Worm (Caenorhabditis elegans) whole organism, L4 larva: ENCODE results near the gene nhr-127.

Experiments used
- D1046.2 ChIP-seq: fragments of 200-800 bp; sonication (Bioruptor generic); IDR thresholded peaks from 2 replicates; pipeline ENCODE4 v1.3.6; 2022; ENCODE audit warnings: missing genetic modification characterization, missing compliant biosample characterization
- F44E2.7 ChIP-seq: fragments of 200-800 bp; sonication (Bioruptor generic); IDR thresholded peaks from 2 replicates; pipeline ENCODE4 v2.1.2; 2022; ENCODE audit warnings: missing genetic modification characterization, missing compliant biosample characterization
- Y48G9A.11 ChIP-seq: fragments of 200-800 bp; sonication (Bioruptor generic); IDR thresholded peaks from 2 replicates; pipeline ENCODE4 v1.3.6; 2022; ENCODE audit warnings: missing genetic modification reagents, missing genetic modification characterization, missing compliant biosample characterization
- Y75B8A.6 ChIP-seq: fragments of 200-800 bp; sonication (Bioruptor generic); IDR thresholded peaks from 2 replicates; pipeline ENCODE4 v1.3.6; 2022; ENCODE audit warnings: missing genetic modification reagents, missing genetic modification characterization, missing compliant biosample characterization
- ZK337.2 ChIP-seq: fragments of 200-800 bp; sonication (Bioruptor generic); IDR thresholded peaks from 2 replicates; pipeline ENCODE4 v1.3.6; 2022; ENCODE audit warnings: missing genetic modification reagents, missing genetic modification characterization, missing compliant biosample characterization
- aly-2 ChIP-seq: sonication (generic microtip); optimal IDR thresholded peaks from 2 replicates; lab custom pipeline; 2018; ENCODE audit warnings: missing biosample characterization, missing genetic modification characterization
- ama-1 ChIP-seq: fragments of 150-350 bp; optimal IDR thresholded peaks from 2 replicates; lab custom pipeline; 2014; ENCODE audit warnings: inconsistent platforms, mixed read lengths
- arid-1 ChIP-seq: fragments of 200-800 bp; sonication (Bioruptor generic); conservative IDR thresholded peaks from 2 replicates; pipeline ENCODE4 v1.3.6; 2022; ENCODE audit warnings: missing genetic modification reagents, missing genetic modification characterization, missing compliant biosample characterization
- ceh-20 ChIP-seq: fragments of 200-800 bp; sonication (Bioruptor generic); IDR thresholded peaks from 2 replicates; pipeline ENCODE4 v1.3.6; 2022; ENCODE audit warnings: missing genetic modification reagents, missing genetic modification characterization, missing compliant biosample characterization
- ceh-44 ChIP-seq: fragments of 200-800 bp; sonication (Bioruptor generic); IDR thresholded peaks from 2 replicates; pipeline ENCODE4 v1.3.6; 2022; ENCODE audit warnings: missing genetic modification reagents, missing genetic modification characterization, missing compliant biosample characterization
- cey-2 ChIP-seq: sonication (generic microtip); optimal IDR thresholded peaks from 3 replicates; lab custom pipeline; 2017; ENCODE audit warnings: missing genetic modification characterization, mild to moderate bottlenecking, missing compliant biosample characterization, antibody characterized with exemption, borderline replicate concordance; ENCODE audit not compliant: insufficient read depth
- ctbp-1 ChIP-seq: fragments of 200-800 bp; sonication (Bioruptor generic); IDR thresholded peaks from 2 replicates; pipeline ENCODE4 v1.3.6; 2022; ENCODE audit warnings: missing genetic modification reagents, missing genetic modification characterization, missing compliant biosample characterization
- daf-8 ChIP-seq: fragments of 200-800 bp; sonication (Bioruptor generic); IDR thresholded peaks from 2 replicates; pipeline ENCODE4 v1.3.6; 2022; ENCODE audit warnings: missing genetic modification characterization, missing compliant biosample characterization
- dmd-6 ChIP-seq: fragments of 200-800 bp; sonication (Bioruptor generic); IDR thresholded peaks from 2 replicates; pipeline ENCODE4 v1.3.6; 2022; ENCODE audit warnings: missing genetic modification reagents, missing genetic modification characterization, missing compliant biosample characterization
- egl-27 ChIP-seq: sonication (generic microtip); optimal IDR thresholded peaks from 3 replicates; lab custom pipeline; 2017; ENCODE audit warnings: missing biosample characterization, missing genetic modification reagents, missing genetic modification characterization
- fkh-10 ChIP-seq: fragments of 150-350 bp; optimal IDR thresholded peaks from 2 replicates; lab custom pipeline; 2014; ENCODE audit warnings: missing biosample characterization, missing genetic modification reagents, missing genetic modification characterization
- hif-1 ChIP-seq, 2 experiments: sonication (generic microtip); optimal IDR thresholded peaks; 2 replicates each; lab custom pipeline; 2016 to 2017; ENCODE audit warnings: missing compliant biosample characterization in 2 of 2, missing genetic modification characterization in 2 of 2, missing genetic modification reagents in 2 of 2, missing genotype in 2 of 2, mild to moderate bottlenecking in 1 of 2
- hlh-11 ChIP-seq: fragments of 200-800 bp; sonication (Bioruptor generic); optimal IDR thresholded peaks from 2 replicates; lab custom pipeline; 2018; ENCODE audit warnings: mild to moderate bottlenecking, missing genetic modification characterization, missing compliant biosample characterization
- hlh-30 ChIP-seq: sonication (generic microtip); optimal IDR thresholded peaks from 2 replicates; lab custom pipeline; 2017; ENCODE audit warnings: antibody characterized with exemption, mild to moderate bottlenecking, missing genetic modification characterization, missing compliant biosample characterization; ENCODE audit not compliant: insufficient read depth
- lim-7 ChIP-seq: fragments of 200-800 bp; sonication (Bioruptor generic); IDR thresholded peaks from 2 replicates; pipeline ENCODE4 v1.3.6; 2022; ENCODE audit warnings: missing genetic modification characterization, missing compliant biosample characterization
- lin-15B ChIP-seq: fragments of 150-350 bp; sonication (generic microtip); optimal IDR thresholded peaks from 3 replicates; lab custom pipeline; 2014; ENCODE audit warnings: missing biosample characterization, missing genetic modification characterization
- lin-29 ChIP-seq: fragments of 200-800 bp; sonication (Bioruptor generic); IDR thresholded peaks from 2 replicates; pipeline ENCODE4 v1.3.6; 2022; ENCODE audit warnings: missing genetic modification reagents, missing genetic modification characterization, missing compliant biosample characterization
- lir-3 ChIP-seq: sonication (generic microtip); optimal IDR thresholded peaks from 2 replicates; lab custom pipeline; 2016; ENCODE audit warnings: mild to moderate bottlenecking, missing genetic modification characterization, missing compliant biosample characterization
- lsy-2 ChIP-seq, 2 experiments: fragments of 150-350 bp in 1 of 2; sonication (generic microtip) in 1 of 2; optimal IDR thresholded peaks; 2 replicates each; lab custom pipeline; 2014 to 2017; ENCODE audit warnings: missing biosample characterization in 2 of 2, missing genetic modification characterization in 2 of 2
- madf-9 ChIP-seq: fragments of 200-800 bp; sonication (Bioruptor generic); conservative IDR thresholded peaks from 2 replicates; pipeline ENCODE4 v1.3.6; 2022; ENCODE audit warnings: missing genetic modification reagents, missing genetic modification characterization, missing compliant biosample characterization
- mep-1 ChIP-seq: fragments of 150-350 bp; sonication (generic microtip); optimal IDR thresholded peaks from 3 replicates; lab custom pipeline; 2014; ENCODE audit warnings: missing biosample characterization, missing genetic modification characterization
- mes-2 ChIP-seq: sonication (generic microtip); optimal IDR thresholded peaks from 2 replicates; lab custom pipeline; 2016; ENCODE audit warnings: missing genotype, mild to moderate bottlenecking, missing genetic modification characterization, missing compliant biosample characterization; ENCODE audit not compliant: poor library complexity, severe bottlenecking
- mxl-2 ChIP-seq: fragments of 200-800 bp; sonication (Bioruptor generic); conservative IDR thresholded peaks from 2 replicates; pipeline ENCODE4 v1.3.6; 2022; ENCODE audit warnings: missing genetic modification reagents, missing genetic modification characterization, missing compliant biosample characterization
- nhr-10 ChIP-seq: fragments of 150-350 bp; optimal IDR thresholded peaks from 2 replicates; lab custom pipeline; 2014; ENCODE audit warnings: missing biosample characterization, missing genetic modification characterization
- nhr-102 ChIP-seq: sonication (generic microtip); optimal IDR thresholded peaks from 2 replicates; lab custom pipeline; 2016; ENCODE audit warnings: mild to moderate bottlenecking, missing genetic modification characterization, moderate library complexity, missing compliant biosample characterization
- nhr-11 ChIP-seq: fragments of 150-350 bp; optimal IDR thresholded peaks from 2 replicates; lab custom pipeline; 2014; ENCODE audit warnings: missing biosample characterization, missing genetic modification characterization
- nhr-111 ChIP-seq: fragments of 200-800 bp; sonication (Bioruptor generic); optimal IDR thresholded peaks from 2 replicates; lab custom pipeline; 2018; ENCODE audit warnings: mild to moderate bottlenecking, missing genetic modification characterization, missing compliant biosample characterization
- nhr-25 ChIP-seq: sonication (generic microtip); optimal IDR thresholded peaks from 2 replicates; lab custom pipeline; 2017; ENCODE audit warnings: missing genetic modification characterization, mild to moderate bottlenecking, missing compliant biosample characterization, antibody characterized with exemption, moderate library complexity, borderline replicate concordance; ENCODE audit not compliant: insufficient read depth
- nhr-28 ChIP-seq: fragments of 150-350 bp; optimal IDR thresholded peaks from 2 replicates; lab custom pipeline; 2014; ENCODE audit warnings: missing biosample characterization, missing genetic modification characterization
- nhr-42 ChIP-seq: fragments of 200-800 bp; sonication (Bioruptor generic); IDR thresholded peaks from 2 replicates; pipeline ENCODE4 v1.3.6; 2022; ENCODE audit warnings: missing genetic modification characterization, missing compliant biosample characterization
- nhr-48 ChIP-seq: sonication (generic microtip); optimal IDR thresholded peaks from 2 replicates; lab custom pipeline; 2016; ENCODE audit warnings: mild to moderate bottlenecking, missing genetic modification characterization, missing compliant biosample characterization
- nhr-6 ChIP-seq: fragments of 150-350 bp; optimal IDR thresholded peaks from 2 replicates; lab custom pipeline; 2014; ENCODE audit warnings: missing biosample characterization, missing genetic modification characterization
- nhr-77 ChIP-seq: fragments of 150-350 bp; optimal IDR thresholded peaks from 2 replicates; lab custom pipeline; 2014; ENCODE audit warnings: missing biosample characterization, missing genetic modification characterization
- pha-4 ChIP-seq, 2 experiments: fragments of 150-350 bp in 1 of 2; fragments of 200-800 bp in 1 of 2; sonication (Bioruptor generic) in 1 of 2; IDR thresholded peaks in 1 of 2; optimal IDR thresholded peaks in 1 of 2; 2 replicates each; pipeline versions ENCODE4 v1.3.6 to Lab custom; 2014 to 2022; ENCODE audit warnings: missing genetic modification characterization in 2 of 2, missing genetic modification reagents in 2 of 2, missing biosample characterization in 1 of 2, missing compliant biosample characterization in 1 of 2
- rbr-2 ChIP-seq: sonication (generic microtip); optimal IDR thresholded peaks from 2 replicates; lab custom pipeline; 2016; ENCODE audit warnings: missing genotype, missing genetic modification characterization, missing compliant biosample characterization
- skn-1 ChIP-seq: fragments of 150-350 bp; optimal IDR thresholded peaks from 2 replicates; lab custom pipeline; 2014; ENCODE audit warnings: missing biosample characterization, missing genetic modification characterization
- snpc-1.2 ChIP-seq: fragments of 200-800 bp; sonication (Bioruptor generic); IDR thresholded peaks from 2 replicates; pipeline ENCODE4 v1.3.6; 2022; ENCODE audit warnings: missing genetic modification reagents, missing genetic modification characterization, missing compliant biosample characterization
- spr-1 ChIP-seq: sonication (generic microtip); optimal IDR thresholded peaks from 2 replicates; lab custom pipeline; 2016; ENCODE audit warnings: mild to moderate bottlenecking, missing genetic modification characterization, missing compliant biosample characterization
- spr-3 ChIP-seq: fragments of 200-800 bp; sonication (Bioruptor generic); optimal IDR thresholded peaks from 2 replicates; lab custom pipeline; 2018; ENCODE audit warnings: mild to moderate bottlenecking, missing genetic modification characterization, missing compliant biosample characterization
- tra-1 ChIP-seq: fragments of 200-800 bp; sonication (Bioruptor generic); IDR thresholded peaks from 2 replicates; pipeline ENCODE4 v1.3.6; 2022; ENCODE audit warnings: missing genetic modification reagents, missing genetic modification characterization, missing compliant biosample characterization
- unc-130 ChIP-seq: sonication (generic microtip); optimal IDR thresholded peaks from 2 replicates; lab custom pipeline; 2016; ENCODE audit warnings: missing genetic modification reagents, missing genetic modification characterization, missing compliant biosample characterization
- unc-39 ChIP-seq: sonication (generic microtip); optimal IDR thresholded peaks from 2 replicates; lab custom pipeline; 2017; ENCODE audit warnings: missing biosample characterization, missing genetic modification characterization
- unc-62 ChIP-seq, 3 experiments: fragments of 150-350 bp in 1 of 3; sonication (generic microtip); optimal IDR thresholded peaks in 2 of 3; peaks in 1 of 3; 1 replicate in 1 of 3; 2 replicates in 2 of 3; lab custom pipeline; 2014 to 2017; ENCODE audit warnings: missing biosample characterization in 3 of 3, missing genetic modification characterization in 3 of 3, missing genetic modification reagents in 3 of 3, missing genotype in 1 of 3
- vab-7 ChIP-seq: fragments of 200-800 bp; sonication (Bioruptor generic); IDR thresholded peaks from 2 replicates; pipeline ENCODE4 v1.3.6; 2022; ENCODE audit warnings: missing genetic modification reagents, missing genetic modification characterization, missing compliant biosample characterization

Gene nhr-127

DNA sequence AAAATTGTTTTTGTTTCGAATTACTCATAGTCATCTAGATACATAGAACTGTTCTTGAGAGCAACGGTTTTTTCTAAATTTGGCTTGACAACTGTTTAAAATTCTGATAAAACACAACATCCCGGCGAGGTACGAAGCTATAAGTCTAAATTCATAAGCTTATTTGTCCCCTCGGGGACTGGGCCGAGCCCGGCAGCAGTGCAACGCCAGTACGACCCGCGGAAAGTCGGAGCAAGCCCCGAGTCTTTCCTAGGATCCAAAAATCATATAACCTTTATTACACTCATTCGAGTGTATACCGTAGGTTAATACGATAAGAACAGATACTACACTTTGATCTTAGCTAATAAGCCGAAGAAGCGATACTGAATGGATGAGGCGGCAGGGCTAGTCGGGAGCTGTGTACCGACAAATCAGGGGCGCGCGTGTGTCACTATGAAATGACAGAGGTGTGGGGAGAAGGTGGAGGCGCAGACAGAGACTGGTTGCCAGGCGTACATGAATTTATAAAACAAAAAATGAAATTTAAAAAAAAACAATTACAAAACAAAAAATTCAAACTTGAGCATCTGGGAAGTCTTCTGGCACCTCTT, 34.2 kb upstream of the nhr-127 start (continued):
- TF ChIP-seq tra-1 (GFP tag; lab: Robert Waterston, UW) (peak; percentile 42; the same call in 1 of the 2 replicates), pha-4 (GFP tag; IDR thresholded peaks at IDR 0.05; lab: Robert Waterston, UW) (0 out of 2 replicates have a peak, but pooled peaks have one; percentile 10), pha-4 (tag; optimal IDR thresholded peaks at IDR 0.05; lab: Kevin White, UChicago) (no peak), mes-2 (tag; lab: Kevin White, UChicago) (no peak), nhr-111 (no peak), ama-1 (lab: Kevin White, UChicago) (no peak), lin-15B (tag; lab: Kevin White, UChicago) (no peak), mxl-2 (GFP tag; lab: Robert Waterston, UW) (no peak), spr-1 (tag; lab: Kevin White, UChicago) (no peak), hlh-30 (no peak), unc-62 (GFP tag; optimal IDR thresholded peaks at IDR 0.05 in 1 of 2; lab: Kevin White, UChicago) (no peak), unc-62 (tag; optimal IDR thresholded peaks at IDR 0.05; lab: Kevin White, UChicago) (no peak), aly-2 (tag; lab: Kevin White, UChicago) (no peak), nhr-11 (no peak), skn-1 (tag; lab: Kevin White, UChicago) (no peak), unc-130 (peak; percentile 12), lsy-2 (tag; optimal IDR thresholded peaks at IDR 0.05; lab: Kevin White, UChicago) (no peak), dmd-6 (GFP tag; lab: Robert Waterston, UW) (peak; percentile 42; the same call in 1 of the 2 replicates), ceh-44 (GFP tag; lab: Robert Waterston, UW) (peak; percentile 85), spr-3 (GFP tag; lab: Kevin White, UChicago) (no peak), arid-1 (GFP tag; lab: Robert Waterston, UW) (no peak), nhr-102 (tag; lab: Kevin White, UChicago) (peak; percentile 14), Y48G9A.11 (peak; percentile 47; the same call in 1 of the 2 replicates), nhr-6 (no peak), lim-7 (GFP tag; lab: Robert Waterston, UW) (no peak), unc-39 (tag; lab: Kevin White, UChicago) (no peak), nhr-42 (GFP tag; lab: Robert Waterston, UW) (no peak), nhr-77 (no peak), snpc-1.2 (GFP tag; lab: Robert Waterston, UW) (peak; percentile 65), egl-27 (tag; lab: Kevin White, UChicago) (no peak), Y75B8A.6 (GFP tag; lab: Robert Waterston, UW) (0 out of 2 replicates have a peak, but pooled peaks have one; percentile 17), hlh-11 (tag; lab: Kevin White, UChicago) (peak; percentile 14), nhr-28 (tag; lab: Kevin White, UChicago) (no peak), nhr-25 (no peak), rbr-2 (tag; lab: Kevin White, UChicago) (no peak), ctbp-1 (no peak), vab-7 (GFP tag; lab: Robert Waterston, UW) (no peak), mep-1 (tag; lab: Kevin White, UChicago) (no peak)

DNA sequence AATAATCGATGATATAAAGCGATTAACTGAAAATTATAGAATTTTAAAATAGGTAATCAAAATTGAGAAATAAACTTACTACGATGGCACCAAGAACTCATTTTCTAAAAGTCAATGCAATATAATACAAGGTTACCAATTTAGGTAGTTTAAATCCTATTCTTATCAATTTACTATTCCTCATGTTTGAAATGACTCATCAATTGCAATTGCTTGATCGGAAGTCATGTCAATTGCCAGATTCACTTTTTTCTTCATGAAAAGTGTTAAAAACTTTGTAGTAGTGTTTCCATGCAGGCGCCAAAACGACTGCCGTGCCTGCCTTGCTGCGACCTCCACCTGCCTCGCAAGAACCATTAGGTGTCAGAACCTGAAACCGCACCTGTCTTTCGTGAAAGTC, 33.2 kb upstream of the nhr-127 start, which contains the start of gene F11A5.13:
Gene F11A5.13, minus strand, starts transcription at position 101 of the 400 bp plus-strand sequence.
- TF ChIP-seq nhr-10 (no peak), nhr-48 (tag; lab: Kevin White, UChicago) (no peak), pha-4 (GFP tag; IDR thresholded peaks at IDR 0.05; lab: Robert Waterston, UW) (no peak), pha-4 (tag; optimal IDR thresholded peaks at IDR 0.05; lab: Kevin White, UChicago) (no peak), dmd-6 (GFP tag; lab: Robert Waterston, UW) (no peak), daf-8 (GFP tag; lab: Robert Waterston, UW) (no peak), ceh-20 (GFP tag; lab: Robert Waterston, UW) (no peak), F44E2.7 (GFP tag; lab: Robert Waterston, UW) (no peak), lir-3 (tag; lab: Kevin White, UChicago) (no peak), D1046.2 (GFP tag; lab: Robert Waterston, UW) (no peak), fkh-10 (GFP tag; lab: Kevin White, UChicago) (no peak), lin-29 (GFP tag; lab: Robert Waterston, UW) (no peak), nhr-42 (GFP tag; lab: Robert Waterston, UW) (no peak), cey-2 (tag; lab: Kevin White, UChicago) (no peak), hif-1 (tag; optimal IDR thresholded peaks at IDR 0.05; lab: Kevin White, UChicago) (no peak), ZK337.2 (GFP tag; lab: Robert Waterston, UW) (no peak), madf-9 (GFP tag; lab: Robert Waterston, UW) (no peak)
